Worm (Caenorhabditis elegans): Measurements from ENCODE around the gene bath-29.

Gene bath-29

DNA sequence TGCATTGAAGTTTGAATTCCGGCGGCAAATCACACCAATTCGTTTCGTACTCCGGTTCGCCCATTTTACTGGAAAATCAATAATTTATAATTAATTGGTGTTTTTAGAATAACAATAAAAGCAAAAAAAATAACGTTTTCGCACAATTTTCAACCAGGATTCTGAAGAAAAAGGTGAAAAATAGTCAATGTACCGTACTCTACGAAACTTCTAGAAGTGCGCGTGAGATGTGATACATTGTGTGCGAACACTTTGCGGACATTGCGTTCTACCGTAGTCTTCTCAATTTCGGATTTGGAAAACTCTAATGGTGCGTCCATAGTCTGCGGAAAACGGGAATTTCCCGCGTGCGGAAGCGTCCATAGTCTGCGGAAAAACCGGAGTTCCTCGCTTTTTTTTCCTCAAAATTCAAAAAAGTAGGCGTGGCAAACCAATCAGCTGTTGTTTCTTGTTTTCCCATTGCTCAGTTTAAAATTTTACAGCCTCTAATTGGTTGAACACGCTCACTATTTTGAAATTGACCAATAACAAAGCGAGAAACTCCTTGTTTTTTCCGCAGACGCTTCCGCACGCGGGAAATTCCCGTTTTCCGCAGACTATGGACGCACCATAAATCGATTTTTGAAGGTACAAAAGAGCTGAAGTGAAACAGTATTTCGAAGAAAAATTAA is at the start of gene bath-29, which contains the start of gene F14D2.14:
Gene bath-29, plus strand, starts transcription at position 621 of the 671 bp plus-strand sequence.
Gene F14D2.14, minus strand, starts transcription at position 51 of the 671 bp plus-strand sequence.
- TF ChIP-seq ztf-29 (GFP tag; IDR thresholded peaks at IDR 0.05) (no peak), klf-2 (GFP tag; conservative IDR thresholded peaks at IDR 0.05) (no peak), med-1 (GFP tag; optimal IDR thresholded peaks at IDR 0.05; ENCODE audit: insufficient read depth) (no peak), ref-1 (GFP tag; conservative IDR thresholded peaks at IDR 0.05) (no peak), flt-1 (GFP tag; IDR thresholded peaks at IDR 0.05) (no peak), T22C8.4 (GFP tag; IDR thresholded peaks at IDR 0.05) (no peak), tab-1 (GFP tag; IDR thresholded peaks at IDR 0.05) (no peak), ztf-23 (GFP tag; IDR thresholded peaks at IDR 0.05) (no peak), cog-1 (tag; optimal IDR thresholded peaks at IDR 0.05) (no peak)

ce11 chrII:3299457-3299856 is 48.9 kb upstream of the bath-29 start, which contains the start of gene btb-22:
Gene btb-22 (plus strand): TSS chrII:3299757.
- TF ChIP-seq T22C8.4 (GFP tag; IDR thresholded peaks at IDR 0.05) (no peak), med-1 (GFP tag; optimal IDR thresholded peaks at IDR 0.05; ENCODE audit: insufficient read depth) (no peak), cog-1 (tag; optimal IDR thresholded peaks at IDR 0.05) (no peak), flt-1 (GFP tag; IDR thresholded peaks at IDR 0.05) (no peak), klf-2 (GFP tag; conservative IDR thresholded peaks at IDR 0.05) (no peak), ztf-23 (GFP tag; IDR thresholded peaks at IDR 0.05) (no peak), ref-1 (GFP tag; conservative IDR thresholded peaks at IDR 0.05) (no peak), tab-1 (GFP tag; IDR thresholded peaks at IDR 0.05) (no peak), ztf-29 (GFP tag; IDR thresholded peaks at IDR 0.05) (no peak)

DNA sequence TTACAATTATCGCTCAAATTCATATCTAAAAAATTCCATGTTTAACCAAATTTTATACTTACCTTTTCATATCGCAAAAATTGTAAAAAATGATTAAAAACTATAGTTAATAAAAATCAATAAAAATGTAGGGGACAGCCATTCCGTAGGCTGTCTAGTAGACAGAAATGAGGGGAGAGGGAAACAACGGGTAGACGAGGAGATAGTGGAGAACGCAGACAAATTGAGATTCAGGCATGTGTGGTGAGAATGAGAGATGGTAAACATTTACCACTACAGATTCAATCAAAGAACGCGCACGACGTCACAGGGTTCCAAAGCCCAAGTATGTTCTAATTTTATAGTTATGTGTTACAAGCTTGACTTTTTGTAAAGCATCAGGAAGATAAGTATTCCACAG is 44.8 kb upstream of the bath-29 start:
- TF ChIP-seq ztf-23 (GFP tag; IDR thresholded peaks at IDR 0.05) (no peak), ref-1 (GFP tag; conservative IDR thresholded peaks at IDR 0.05) (no peak), cog-1 (tag; optimal IDR thresholded peaks at IDR 0.05) (peak; percentile 12), ztf-29 (GFP tag; IDR thresholded peaks at IDR 0.05) (no peak), klf-2 (GFP tag; conservative IDR thresholded peaks at IDR 0.05) (no peak), T22C8.4 (GFP tag; IDR thresholded peaks at IDR 0.05) (peak; percentile 32; the same call in 1 of the 2 replicates)

ce11 chrII:3310957-3311657 is 37.3 kb upstream of the bath-29 start:
- TF ChIP-seq T22C8.4 (GFP tag; IDR thresholded peaks at IDR 0.05) (peak; percentile 48), ztf-23 (GFP tag; IDR thresholded peaks at IDR 0.05) (no peak), klf-2 (GFP tag; conservative IDR thresholded peaks at IDR 0.05) (no peak), ztf-29 (GFP tag; IDR thresholded peaks at IDR 0.05) (no peak), med-1 (GFP tag; optimal IDR thresholded peaks at IDR 0.05; ENCODE audit: insufficient read depth) (no peak)

DNA sequence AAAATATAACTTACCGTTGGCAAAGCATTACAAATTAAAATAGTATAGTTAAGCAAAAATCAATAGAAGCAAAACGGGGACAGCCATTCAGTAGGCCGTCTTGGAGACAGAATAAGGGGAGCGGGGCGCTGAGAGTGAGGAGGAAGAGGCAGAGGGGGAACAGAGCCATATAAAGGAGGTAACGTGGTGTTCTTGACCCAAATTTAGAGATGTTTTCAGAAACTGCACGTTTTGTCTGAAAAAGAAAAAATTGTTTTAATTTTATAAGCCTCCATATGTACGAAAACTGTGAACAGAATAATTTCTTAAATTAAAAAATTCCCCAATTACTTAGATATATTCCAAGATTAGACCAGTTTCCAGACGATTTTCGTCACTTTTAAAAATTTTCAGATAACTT is 34.9 kb upstream of the bath-29 start, which contains the start of gene F39E9.6:
Gene F39E9.6, minus strand, starts transcription at position 101 of the 400 bp plus-strand sequence.
- TF ChIP-seq ref-1 (GFP tag; conservative IDR thresholded peaks at IDR 0.05) (no peak), ztf-23 (GFP tag; IDR thresholded peaks at IDR 0.05) (no peak), ztf-29 (GFP tag; IDR thresholded peaks at IDR 0.05) (no peak), flt-1 (GFP tag; IDR thresholded peaks at IDR 0.05) (no peak), klf-2 (GFP tag; conservative IDR thresholded peaks at IDR 0.05) (no peak), T22C8.4 (GFP tag; IDR thresholded peaks at IDR 0.05) (no peak), cog-1 (tag; optimal IDR thresholded peaks at IDR 0.05) (no peak)

- TF ChIP-seq flt-1 (GFP tag; IDR thresholded peaks at IDR 0.05): no peak
- no peak for TF ChIP-seq ztf-29 (GFP tag; IDR thresholded peaks at IDR 0.05)
- TF ChIP-seq ztf-23 (GFP tag; IDR thresholded peaks at IDR 0.05): no peak
- TF ChIP-seq tab-1 (GFP tag; IDR thresholded peaks at IDR 0.05): no peak
- TF ChIP-seq ref-1 (GFP tag; conservative IDR thresholded peaks at IDR 0.05): no peak
- no peak for TF ChIP-seq med-1 (GFP tag; optimal IDR thresholded peaks at IDR 0.05; ENCODE audit: insufficient read depth)
- TF ChIP-seq cog-1 (tag; optimal IDR thresholded peaks at IDR 0.05): no peak
- no peak for TF ChIP-seq klf-2 (GFP tag; conservative IDR thresholded peaks at IDR 0.05)
- TF ChIP-seq T22C8.4 (GFP tag; IDR thresholded peaks at IDR 0.05): no peak
These were observed 29.5 kb upstream of the bath-29 start for ce11 chrII:3318839-3319238.

ce11 chrII:3322257-3322656 is 26.1 kb upstream of the bath-29 start, which contains the start of gene Y46D2A.1:
Gene Y46D2A.1 (plus strand): TSS chrII:3322557.
- TF ChIP-seq flt-1 (GFP tag; IDR thresholded peaks at IDR 0.05): no peak
- TF ChIP-seq cog-1 (tag; optimal IDR thresholded peaks at IDR 0.05): no peak
- TF ChIP-seq T22C8.4 (GFP tag; IDR thresholded peaks at IDR 0.05): no peak
- no peak for TF ChIP-seq tab-1 (GFP tag; IDR thresholded peaks at IDR 0.05)
- no peak for TF ChIP-seq klf-2 (GFP tag; conservative IDR thresholded peaks at IDR 0.05)
- TF ChIP-seq ztf-23 (GFP tag; IDR thresholded peaks at IDR 0.05): no peak
- no peak for TF ChIP-seq med-1 (GFP tag; optimal IDR thresholded peaks at IDR 0.05; ENCODE audit: insufficient read depth)
- no peak for TF ChIP-seq ref-1 (GFP tag; conservative IDR thresholded peaks at IDR 0.05)
- no peak for TF ChIP-seq ztf-29 (GFP tag; IDR thresholded peaks at IDR 0.05)

- no peak for TF ChIP-seq ref-1 (GFP tag; conservative IDR thresholded peaks at IDR 0.05)
These were observed 25.2 kb upstream of the bath-29 start, which contains the start of gene Y46D2A.2 for ce11 chrII:3323179-3323578. Gene Y46D2A.2 (minus strand): TSS chrII:3323279.

- TF ChIP-seq tab-1 (GFP tag; IDR thresholded peaks at IDR 0.05) (no peak), med-1 (GFP tag; optimal IDR thresholded peaks at IDR 0.05; ENCODE audit: insufficient read depth) (no peak), klf-2 (GFP tag; conservative IDR thresholded peaks at IDR 0.05) (no peak), ztf-23 (GFP tag; IDR thresholded peaks at IDR 0.05) (no peak), cog-1 (tag; optimal IDR thresholded peaks at IDR 0.05) (no peak), T22C8.4 (GFP tag; IDR thresholded peaks at IDR 0.05) (no peak), ztf-29 (GFP tag; IDR thresholded peaks at IDR 0.05) (no peak), ref-1 (GFP tag; conservative IDR thresholded peaks at IDR 0.05) (no peak), flt-1 (GFP tag; IDR thresholded peaks at IDR 0.05) (no peak)
These were observed 21.3 kb upstream of the bath-29 start, which contains the start of gene Y46D2A.3 for ce11 chrII:3327104-3327503. Gene Y46D2A.3 (minus strand): TSS chrII:3327204.
